Worm (Caenorhabditis elegans): ENCODE measurements around the gene T17A3.12.

The T17A3.12 gene

ce11 chrIII:177715-178114, 32.7 kb upstream of the T17A3.12 start, which contains the start of gene F40G9.14:
Gene F40G9.14, minus strand, starts transcription at chrIII:177815.
- TF ChIP-seq sup-37 (GFP tag; optimal IDR thresholded peaks at IDR 0.05) (no peak), swsn-7 (tag; optimal IDR thresholded peaks at IDR 0.05) (no peak), hlh-4 (tag; optimal IDR thresholded peaks at IDR 0.05) (no peak), egl-27 (tag; optimal IDR thresholded peaks at IDR 0.05) (no peak), unc-130 (tag; optimal IDR thresholded peaks at IDR 0.05) (no peak)

- TF ChIP-seq mdl-1 (tag; optimal IDR thresholded peaks at IDR 0.05) (no peak), nhr-85 (tag) (no peak), lin-39 (tag; optimal IDR thresholded peaks at IDR 0.05) (no peak), nhr-19 (GFP tag; conservative IDR thresholded peaks at IDR 0.05) (no peak)
These were observed 30.8 kb upstream of the T17A3.12 start, which contains the start of gene clec-148 for ce11 chrIII:175733-176132. Gene clec-148, minus strand, starts transcription at chrIII:175833.

ce11 chrIII:173501-173900, 28.5 kb upstream of the T17A3.12 start, which contains the start of gene F40G9.19:
Gene F40G9.19, plus strand, starts transcription at chrIII:173801.
- TF ChIP-seq unc-130 (tag; optimal IDR thresholded peaks at IDR 0.05) (no peak), nhr-11 (tag; optimal IDR thresholded peaks at IDR 0.05) (no peak), nhr-19 (GFP tag; conservative IDR thresholded peaks at IDR 0.05) (no peak), mdl-1 (tag; optimal IDR thresholded peaks at IDR 0.05) (no peak), mef-2 (tag; optimal IDR thresholded peaks at IDR 0.05) (no peak), C34B4.2 (tag; optimal IDR thresholded peaks at IDR 0.05) (no peak), sptf-1 (tag; optimal IDR thresholded peaks at IDR 0.05) (no peak), vab-15 (tag; optimal IDR thresholded peaks at IDR 0.05) (no peak), nhr-90 (tag; optimal IDR thresholded peaks at IDR 0.05; ENCODE audit: poor library complexity) (no peak), swsn-7 (tag; optimal IDR thresholded peaks at IDR 0.05) (no peak), nhr-12 (tag; optimal IDR thresholded peaks at IDR 0.05) (no peak), ceh-88 (GFP tag; IDR thresholded peaks at IDR 0.05) (no peak), lin-14 (GFP tag; optimal IDR thresholded peaks at IDR 0.05) (no peak), pqm-1 (tag; optimal IDR thresholded peaks at IDR 0.05) (no peak), unc-30 (tag; optimal IDR thresholded peaks at IDR 0.05) (no peak), mab-9 (GFP tag; IDR thresholded peaks at IDR 0.05) (no peak), nhr-77 (tag; optimal IDR thresholded peaks at IDR 0.05) (no peak)

ce11 chrIII:171617-172016, 26.6 kb upstream of the T17A3.12 start, which contains the start of the genes F40G9.9 and F40G9.12:
Gene F40G9.9, minus strand, starts transcription at chrIII:171717.
Gene F40G9.12, plus strand, starts transcription at chrIII:171847.
- TF ChIP-seq sptf-1 (tag; optimal IDR thresholded peaks at IDR 0.05) = no peak
- TF ChIP-seq unc-98 (GFP tag; IDR thresholded peaks at IDR 0.05) = no peak
- no peak for TF ChIP-seq skn-1 (tag; optimal IDR thresholded peaks at IDR 0.05)
- no peak for TF ChIP-seq nhr-28 (tag; optimal IDR thresholded peaks at IDR 0.05)
- TF ChIP-seq fos-1 (tag; optimal IDR thresholded peaks at IDR 0.05) = no peak
- TF ChIP-seq ets-5 (GFP tag; IDR thresholded peaks at IDR 0.05) = no peak
- no peak for TF ChIP-seq fkh-8 (tag; optimal IDR thresholded peaks at IDR 0.05)
- TF ChIP-seq elt-2 (tag; optimal IDR thresholded peaks at IDR 0.05) = no peak
- no peak for TF ChIP-seq nhr-77 (tag; optimal IDR thresholded peaks at IDR 0.05)
- TF ChIP-seq pqm-1 (tag; optimal IDR thresholded peaks at IDR 0.05) = no peak
- no peak for TF ChIP-seq lin-39 (tag; optimal IDR thresholded peaks at IDR 0.05)
- no peak for TF ChIP-seq snpc-4 (tag; optimal IDR thresholded peaks at IDR 0.05)
- TF ChIP-seq alr-1 (tag; optimal IDR thresholded peaks at IDR 0.05; ENCODE audit: borderline replicate concordance) = no peak

- no peak for TF ChIP-seq dpl-1 (GFP tag; optimal IDR thresholded peaks at IDR 0.05)
- TF ChIP-seq ceh-90 (tag; optimal IDR thresholded peaks at IDR 0.05) = no peak
- TF ChIP-seq nhr-71 (tag; optimal IDR thresholded peaks at IDR 0.05) = no peak
- TF ChIP-seq mep-1 (tag; optimal IDR thresholded peaks at IDR 0.05) = no peak
- no peak for TF ChIP-seq ces-1 (GFP tag; optimal IDR thresholded peaks at IDR 0.05)
- TF ChIP-seq ztf-11 (tag; optimal IDR thresholded peaks at IDR 0.05) = no peak
- no peak for TF ChIP-seq skn-1 (tag; optimal IDR thresholded peaks at IDR 0.05)
- no peak for TF ChIP-seq unc-86 (tag; optimal IDR thresholded peaks at IDR 0.05)
- TF ChIP-seq unc-62 (GFP tag; optimal IDR thresholded peaks at IDR 0.05) = no peak
- no peak for TF ChIP-seq snu-23 (GFP tag; optimal IDR thresholded peaks at IDR 0.05)
- TF ChIP-seq ets-5 (GFP tag; IDR thresholded peaks at IDR 0.05) = no peak
These were observed 24.5 kb upstream of the T17A3.12 start, which contains the start of gene F40G9.18 for ce11 chrIII:169478-169877. Gene F40G9.18, minus strand, starts transcription at chrIII:169578.

All from whole organism, L1 larva.